Worm (Caenorhabditis elegans): ENCODE data around the gene scd-1.

- TF ChIP-seq fkh-10 (GFP tag; optimal IDR thresholded peaks at IDR 0.05) (no peak), K02D7.2 (tag; optimal IDR thresholded peaks at IDR 0.05) (no peak), nhr-11 (tag; optimal IDR thresholded peaks at IDR 0.05) (no peak), ama-1 (optimal IDR thresholded peaks at IDR 0.05) (no peak), ceh-18 (tag; optimal IDR thresholded peaks at IDR 0.05) (no peak), hlh-30 (tag; optimal IDR thresholded peaks at IDR 0.05; ENCODE audit: insufficient read depth) (no peak), C38D4.7 (GFP tag; optimal IDR thresholded peaks at IDR 0.05) (no peak), pqm-1 (tag; optimal IDR thresholded peaks at IDR 0.05) (no peak), elt-2 (tag; optimal IDR thresholded peaks at IDR 0.05) (no peak), elt-4 (tag; optimal IDR thresholded peaks at IDR 0.05) (no peak)
Observed at ce11 chrX:12518469-12518868, 7.1 kb downstream of the scd-1 start.
